Fruit fly (Drosophila melanogaster): ENCODE results near the gene IntS12.

IntS12 gene

dm6 chr3R:26881121-26881895 is 18.1 kb downstream of the IntS12 start, which contains the start of the genes ro and T48 (continued):
- TF ChIP-seq ind (GFP tag; optimal IDR thresholded peaks at IDR 0.05): no peak
- peak; percentile 64; the same call in 1 of the 2 replicates for TF ChIP-seq slbo (GFP tag; IDR thresholded peaks at IDR 0.05)
- TF ChIP-seq CG2116 (GFP tag; optimal IDR thresholded peaks at IDR 0.05): peak; percentile 70
- peak; percentile 43 for TF ChIP-seq Blimp-1 (GFP tag; optimal IDR thresholded peaks at IDR 0.05)
- TF ChIP-seq CG8924 (tag; optimal IDR thresholded peaks at IDR 0.05): peak; percentile 55
- TF ChIP-seq zfh1 (GFP tag; IDR thresholded peaks at IDR 0.05): peak; percentile 53; the same call in 1 of the 3 replicates
- TF ChIP-seq CG17186 (GFP tag; optimal IDR thresholded peaks at IDR 0.05): peak; percentile 5
- peak; percentile 13 for TF ChIP-seq btn (GFP tag; optimal IDR thresholded peaks at IDR 0.05)
- peak; percentile 62 for TF ChIP-seq CG15601 (tag; optimal IDR thresholded peaks at IDR 0.05)
- peak; percentile 16 for TF ChIP-seq CG4854 (GFP tag; optimal IDR thresholded peaks at IDR 0.05)
- TF ChIP-seq CG3407 (GFP tag; optimal IDR thresholded peaks at IDR 0.05): no peak
- TF ChIP-seq grau (tag; optimal IDR thresholded peaks at IDR 0.05): peak; percentile 41
- peak; percentile 0 for TF ChIP-seq CG12104 (GFP tag; optimal IDR thresholded peaks at IDR 0.05)
- TF ChIP-seq CG10321 (GFP tag; IDR thresholded peaks at IDR 0.05): 0 out of 2 replicates have a peak, but pooled peaks have one; percentile 32
- no peak for TF ChIP-seq slp2 (GFP tag; optimal IDR thresholded peaks at IDR 0.05)
- peak; percentile 98 for TF ChIP-seq Nf-YC (tag; optimal IDR thresholded peaks at IDR 0.05)
- peak; percentile 67 for TF ChIP-seq Ptx1 (GFP tag; IDR thresholded peaks at IDR 0.05)
- TF ChIP-seq CG16815 (GFP tag; optimal IDR thresholded peaks at IDR 0.05): no peak
- peak; percentile 46 for TF ChIP-seq CG8089 (GFP tag; optimal IDR thresholded peaks at IDR 0.05)
- TF ChIP-seq sug (tag; optimal IDR thresholded peaks at IDR 0.05): peak; percentile 66
- TF ChIP-seq CG4404 (GFP tag; IDR thresholded peaks at IDR 0.05): no peak
- peak; percentile 26; the same call in 1 of the 3 replicates for TF ChIP-seq Optix (GFP tag; IDR thresholded peaks at IDR 0.05)
- TF ChIP-seq CG1603 (tag; optimal IDR thresholded peaks at IDR 0.05): peak; percentile 93
- peak; percentile 36 for TF ChIP-seq Bteb2 (GFP tag; optimal IDR thresholded peaks at IDR 0.05)
- peak; percentile 70 for TF ChIP-seq Rfx (GFP tag; IDR thresholded peaks at IDR 0.05)
- TF ChIP-seq sim (GFP tag; IDR thresholded peaks at IDR 0.05): no peak
- TF ChIP-seq gro (GFP tag; optimal IDR thresholded peaks at IDR 0.05): peak; percentile 79
- peak; percentile 73 for TF ChIP-seq Opbp (GFP tag; IDR thresholded peaks at IDR 0.05; ENCODE audit: partially characterized antibody)
- TF ChIP-seq CG17912 (GFP tag; optimal IDR thresholded peaks at IDR 0.05): peak; percentile 63
- TF ChIP-seq CG18619 (GFP tag; optimal IDR thresholded peaks at IDR 0.05): peak; percentile 20
- TF ChIP-seq NK7.1 (GFP tag; optimal IDR thresholded peaks at IDR 0.05): peak; percentile 8
- peak; percentile 52; the same call in 1 of the 2 replicates for TF ChIP-seq inv (GFP tag; IDR thresholded peaks at IDR 0.05; ENCODE audit: partially characterized antibody)
- TF ChIP-seq CG10565 (GFP tag; optimal IDR thresholded peaks at IDR 0.05): no peak
- no peak for TF ChIP-seq pfk (GFP tag; optimal IDR thresholded peaks at IDR 0.05)
- TF ChIP-seq CG18476 (GFP tag; optimal IDR thresholded peaks at IDR 0.05): no peak
- TF ChIP-seq CG11560 (tag; IDR thresholded peaks at IDR 0.05): peak; percentile 65; the same call in 1 of the 3 replicates
- TF ChIP-seq Lhr (GFP tag; optimal IDR thresholded peaks at IDR 0.05): peak; percentile 99
- peak; percentile 54 for TF ChIP-seq CG18764 (GFP tag; optimal IDR thresholded peaks at IDR 0.05)
- no peak for TF ChIP-seq CG43689 (GFP tag; IDR thresholded peaks at IDR 0.05)
- TF ChIP-seq sens (GFP tag): peak; percentile 87
- TF ChIP-seq sd (tag; optimal IDR thresholded peaks at IDR 0.05): peak; percentile 57
- peak; percentile 90 for TF ChIP-seq Dip3 (GFP tag; optimal IDR thresholded peaks at IDR 0.05)
- TF ChIP-seq Bgb (GFP tag; IDR thresholded peaks at IDR 0.05; ENCODE audit: partially characterized antibody): peak; percentile 84
- TF ChIP-seq tap (tag; optimal IDR thresholded peaks at IDR 0.05): no peak
- peak; percentile 47; the same call in 1 of the 3 replicates for TF ChIP-seq tgo (GFP tag; IDR thresholded peaks at IDR 0.05)
- TF ChIP-seq nmo (GFP tag; optimal IDR thresholded peaks at IDR 0.05): peak; percentile 79
- no peak for TF ChIP-seq CG6689 (GFP tag; IDR thresholded peaks at IDR 0.05)
- TF ChIP-seq fu2 (GFP tag; optimal IDR thresholded peaks at IDR 0.05): peak; percentile 33
- TF ChIP-seq gfzf (GFP tag; optimal IDR thresholded peaks at IDR 0.05): peak; percentile 100

All from whole organism, embryonic.